Fruit fly (Drosophila melanogaster) whole organism, wandering third instar larva: ENCODE results near the gene PH4alphaEFB.

Source experiments
- Abd-B ChIP-seq: fragments of >200 bp; optimal IDR thresholded peaks from 2 replicates; lab custom pipeline; 2017; ENCODE audit warnings: missing biosample characterization, missing genetic modification characterization
- CG32264 ChIP-seq: fragments of 200-800 bp; sonication (Bioruptor generic); optimal IDR thresholded peaks from 2 replicates; lab custom pipeline; 2016; ENCODE audit warnings: missing biosample characterization, missing genetic modification characterization
- CG9705 ChIP-seq: fragments of 200-800 bp; sonication (Bioruptor generic); optimal IDR thresholded peaks from 2 replicates; lab custom pipeline; 2018; ENCODE audit warnings: missing biosample characterization, mild to moderate bottlenecking, missing genetic modification characterization
- CrebA ChIP-seq: fragments of 200-800 bp; sonication (Bioruptor generic); optimal IDR thresholded peaks from 2 replicates; lab custom pipeline; 2016; ENCODE audit warnings: missing biosample characterization, mild to moderate bottlenecking, missing genetic modification characterization, borderline replicate concordance
- Dif ChIP-seq: fragments of 200-275, 200-300 bp; sonication (Bioruptor generic); optimal IDR thresholded peaks from 2 replicates; lab custom pipeline; 2018; ENCODE audit warnings: missing biosample characterization, missing genetic modification characterization; ENCODE audit not compliant: partially characterized antibody
- GATAd ChIP-seq: sonication (Bioruptor generic); optimal IDR thresholded peaks from 2 replicates; lab custom pipeline; 2016; ENCODE audit warnings: missing biosample characterization, missing genetic modification characterization
- HLH106 ChIP-seq: fragments of 200-800 bp; optimal IDR thresholded peaks from 3 replicates; lab custom pipeline; 2019; ENCODE audit warnings: missing biosample characterization, mild to moderate bottlenecking, missing genetic modification characterization, moderate library complexity
- Hr83 ChIP-seq: fragments of 200-300 bp; sonication (Bioruptor generic); optimal IDR thresholded peaks from 2 replicates; lab custom pipeline; 2016; ENCODE audit warnings: missing biosample characterization, mild to moderate bottlenecking, missing genetic modification characterization, moderate library complexity; ENCODE audit not compliant: poor library complexity, severe bottlenecking
- Mio ChIP-seq: sonication (Bioruptor generic); optimal IDR thresholded peaks from 2 replicates; lab custom pipeline; 2016; ENCODE audit warnings: missing biosample characterization, missing genetic modification characterization
- Myc ChIP-seq: fragments of >200 bp; optimal IDR thresholded peaks from 2 replicates; lab custom pipeline; 2017
- N ChIP-seq: fragments of >200 bp; optimal IDR thresholded peaks from 2 replicates; lab custom pipeline; 2018; ENCODE audit warnings: missing biosample characterization, missing external identifiers, missing genetic modification characterization
- OdsH ChIP-seq: fragments of 200-800 bp; sonication (Bioruptor generic); optimal IDR thresholded peaks from 2 replicates; lab custom pipeline; 2016; ENCODE audit warnings: missing biosample characterization, mild to moderate bottlenecking, missing genetic modification characterization
- Rel ChIP-seq, 2 experiments: fragments of 200-800 bp; sonication (Bioruptor generic) in 1 of 2; optimal IDR thresholded peaks; 2 replicates in 1 of 2; 3 replicates in 1 of 2; lab custom pipeline; 2016 to 2019; ENCODE audit warnings: mild to moderate bottlenecking in 2 of 2, missing biosample characterization in 2 of 2, missing genetic modification characterization in 2 of 2, moderate library complexity in 1 of 2
- Sp1 ChIP-seq: fragments of 200-800 bp; sonication (Bioruptor generic); optimal IDR thresholded peaks from 3 replicates; lab custom pipeline; 2019; ENCODE audit warnings: missing biosample characterization, mild to moderate bottlenecking, missing genetic modification characterization, moderate library complexity
- Vsx2 ChIP-seq: fragments of 200-300, 225-300 bp; sonication (Bioruptor generic); optimal IDR thresholded peaks from 2 replicates; lab custom pipeline; 2018; ENCODE audit warnings: missing biosample characterization, missing genetic modification characterization; ENCODE audit not compliant: partially characterized antibody
- dl ChIP-seq, 2 experiments: fragments of 175-275, 200-275 bp in 1 of 2; fragments of 200-275 bp in 1 of 2; sonication (Bioruptor generic); optimal IDR thresholded peaks; lab custom pipeline; 2018; ENCODE audit warnings: mild to moderate bottlenecking in 2 of 2, missing biosample characterization in 2 of 2, missing genetic modification characterization in 2 of 2, moderate library complexity in 2 of 2; ENCODE audit not compliant: partially characterized antibody in 2 of 2, insufficient read depth in 1 of 2
- dmrt93B ChIP-seq: fragments of 200-800 bp; sonication (Bioruptor generic); optimal IDR thresholded peaks from 2 replicates; lab custom pipeline; 2018; ENCODE audit warnings: missing biosample characterization, mild to moderate bottlenecking, missing genetic modification characterization
- dsf ChIP-seq: sonication (Bioruptor generic); optimal IDR thresholded peaks from 2 replicates; lab custom pipeline; 2016; ENCODE audit warnings: missing biosample characterization, missing genetic modification characterization, borderline replicate concordance
- ey ChIP-seq: fragments of 200-800 bp; sonication (Bioruptor generic); optimal IDR thresholded peaks from 2 replicates; lab custom pipeline; 2016; ENCODE audit warnings: missing biosample characterization, missing genetic modification characterization
- fru ChIP-seq: fragments of 200-800 bp; sonication (Bioruptor generic); optimal IDR thresholded peaks from 3 replicates; lab custom pipeline; 2016; ENCODE audit warnings: missing biosample characterization, mild to moderate bottlenecking, missing genetic modification characterization
- h ChIP-seq: fragments of 200-800 bp; sonication (Bioruptor generic); optimal IDR thresholded peaks from 3 replicates; lab custom pipeline; 2016; ENCODE audit warnings: missing biosample characterization, mild to moderate bottlenecking, missing genetic modification characterization
- jim ChIP-seq: fragments of 175-275, 200-325 bp; sonication (Bioruptor generic); optimal IDR thresholded peaks from 2 replicates; lab custom pipeline; 2016; ENCODE audit warnings: missing biosample characterization, mild to moderate bottlenecking, missing genetic modification characterization
- psq ChIP-seq: fragments of 200-800 bp; sonication (Bioruptor generic); optimal IDR thresholded peaks from 3 replicates; lab custom pipeline; 2017; ENCODE audit warnings: missing biosample characterization, mild to moderate bottlenecking, missing genetic modification characterization, moderate library complexity
- rgr ChIP-seq: fragments of 200-800 bp; sonication (Bioruptor generic); optimal IDR thresholded peaks from 3 replicates; lab custom pipeline; 2016; ENCODE audit warnings: missing biosample characterization, mild to moderate bottlenecking, missing genetic modification characterization
- sage ChIP-seq: fragments of 200-800 bp; sonication (Bioruptor generic); optimal IDR thresholded peaks from 2 replicates; lab custom pipeline; 2016; ENCODE audit warnings: missing biosample characterization, mild to moderate bottlenecking, missing genetic modification characterization
- sv ChIP-seq: fragments of 200-800 bp; sonication (Bioruptor generic); optimal IDR thresholded peaks from 3 replicates; lab custom pipeline; 2016; ENCODE audit warnings: missing biosample characterization, missing genetic modification characterization
- tai ChIP-seq: sonication (Bioruptor generic); optimal IDR thresholded peaks from 2 replicates; lab custom pipeline; 2016; ENCODE audit warnings: missing biosample characterization, missing genetic modification characterization
- usp ChIP-seq: fragments of >200 bp; optimal IDR thresholded peaks from 2 replicates; lab custom pipeline; 2017; ENCODE audit warnings: missing biosample characterization, missing genetic modification characterization

PH4alphaEFB gene

dm6 chr3R:30464244-30464643, 1.6 kb upstream of the PH4alphaEFB start:
- no peak for TF ChIP-seq sv (GFP tag; lab: Kevin White, UChicago)
- peak; percentile 31 for TF ChIP-seq Myc (lab: Kevin White, UChicago)
- no peak for TF ChIP-seq rgr (GFP tag; lab: Kevin White, UChicago)

- no peak for TF ChIP-seq Hr83
- no peak for TF ChIP-seq fru
- no peak for TF ChIP-seq CG32264 (GFP tag; lab: Kevin White, UChicago)
- no peak for TF ChIP-seq CG9705
- no peak for TF ChIP-seq GATAd
- TF ChIP-seq dl (GFP tag; optimal IDR thresholded peaks at IDR 0.05; lab: Kevin White, UChicago; ENCODE audit: insufficient read depth in 1 of 2, partially characterized antibody in 2 of 2), result no peak
- no peak for TF ChIP-seq ey (GFP tag; lab: Kevin White, UChicago)
- TF ChIP-seq h (GFP tag; lab: Kevin White, UChicago), result no peak
- no peak for TF ChIP-seq N (GFP tag; lab: Kevin White, UChicago)
- TF ChIP-seq HLH106 (tag; lab: Kevin White, UChicago), result no peak
- no peak for TF ChIP-seq OdsH (GFP tag; lab: Kevin White, UChicago)
- TF ChIP-seq sage (GFP tag; lab: Kevin White, UChicago), result no peak
- no peak for TF ChIP-seq tai (GFP tag; lab: Kevin White, UChicago)
These were observed 665 bp downstream of the PH4alphaEFB start for dm6 chr3R:30466515-30466914.

dm6 chr3R:30467062-30467461, 1.2 kb downstream of the PH4alphaEFB start:
- TF ChIP-seq h (GFP tag; lab: Kevin White, UChicago) (no peak), CG32264 (GFP tag; lab: Kevin White, UChicago) (no peak), sv (GFP tag; lab: Kevin White, UChicago) (no peak), Sp1 (GFP tag; lab: Kevin White, UChicago) (no peak), N (GFP tag; lab: Kevin White, UChicago) (no peak), Vsx2 (peak; percentile 49), dsf (GFP tag; lab: Kevin White, UChicago) (no peak), CrebA (no peak), OdsH (GFP tag; lab: Kevin White, UChicago) (no peak), Mio (GFP tag; lab: Kevin White, UChicago) (no peak), Myc (lab: Kevin White, UChicago) (peak; percentile 39), sage (GFP tag; lab: Kevin White, UChicago) (no peak), dmrt93B (GFP tag; lab: Kevin White, UChicago) (no peak)
- TF ChIP-seq, all 38 proteins: peak for 2

dm6 chr3R:30470690-30471089, 4.8 kb downstream of the PH4alphaEFB start:
- TF ChIP-seq tai (GFP tag; lab: Kevin White, UChicago) (no peak), rgr (GFP tag; lab: Kevin White, UChicago) (no peak), N (GFP tag; lab: Kevin White, UChicago) (no peak), Dif (GFP tag; lab: Kevin White, UChicago) (no peak), sage (GFP tag; lab: Kevin White, UChicago) (no peak), usp (GFP tag; lab: Kevin White, UChicago) (no peak), Myc (lab: Kevin White, UChicago) (no peak), Abd-B (GFP tag; lab: Kevin White, UChicago) (no peak), CG9705 (no peak), Rel (GFP tag; optimal IDR thresholded peaks at IDR 0.05; lab: Kevin White, UChicago) (no peak), Rel (tag; optimal IDR thresholded peaks at IDR 0.05; lab: Kevin White, UChicago) (no peak), psq (GFP tag; lab: Kevin White, UChicago) (no peak), h (GFP tag; lab: Kevin White, UChicago) (no peak), Sp1 (GFP tag; lab: Kevin White, UChicago) (no peak), dl (GFP tag; optimal IDR thresholded peaks at IDR 0.05; lab: Kevin White, UChicago; ENCODE audit: insufficient read depth in 1 of 2, partially characterized antibody in 2 of 2) (no peak), sv (GFP tag; lab: Kevin White, UChicago) (no peak), Mio (GFP tag; lab: Kevin White, UChicago) (no peak), GATAd (no peak), Hr83 (no peak), jim (GFP tag; lab: Kevin White, UChicago) (no peak)

- TF ChIP-seq CG9705, result no peak
- TF ChIP-seq Dif (GFP tag; lab: Kevin White, UChicago), result no peak
- no peak for TF ChIP-seq ey (GFP tag; lab: Kevin White, UChicago)
- TF ChIP-seq sage (GFP tag; lab: Kevin White, UChicago), result no peak
These were observed 6.5 kb downstream of the PH4alphaEFB start for dm6 chr3R:30472331-30472730.
